Fruit fly (Drosophila melanogaster): ENCODE data around the gene Sec5.

DNA sequence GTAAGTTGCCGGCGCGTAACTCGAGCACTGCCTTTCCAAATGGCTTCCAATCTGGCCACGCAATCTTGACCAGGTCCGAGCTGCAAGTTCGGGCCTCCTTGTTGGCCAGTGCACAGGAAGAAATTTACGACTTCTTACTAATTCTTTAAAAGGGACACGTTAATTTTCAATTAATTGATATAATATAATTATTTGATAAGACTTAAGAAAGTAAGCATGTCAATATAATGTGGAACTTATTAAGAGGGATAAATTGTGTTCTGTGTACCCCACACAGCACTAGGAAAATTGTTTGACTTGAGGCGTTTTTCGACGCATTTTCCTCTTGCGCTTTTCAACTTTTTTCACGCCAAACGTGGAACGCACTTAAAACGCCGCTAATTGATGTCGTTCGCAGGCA lies 28.4 kb downstream of the Sec5 start:
- TF ChIP-seq psq (optimal IDR thresholded peaks at IDR 0.05) (no peak), pan (optimal IDR thresholded peaks at IDR 0.05) (no peak), usp (GFP tag; optimal IDR thresholded peaks at IDR 0.05) (no peak), Dll (optimal IDR thresholded peaks at IDR 0.05) (no peak), CG8478 (optimal IDR thresholded peaks at IDR 0.05) (no peak)

All from whole organism.